Worm (Caenorhabditis elegans): ENCODE measurements around the gene str-3.

The str-3 gene

DNA sequence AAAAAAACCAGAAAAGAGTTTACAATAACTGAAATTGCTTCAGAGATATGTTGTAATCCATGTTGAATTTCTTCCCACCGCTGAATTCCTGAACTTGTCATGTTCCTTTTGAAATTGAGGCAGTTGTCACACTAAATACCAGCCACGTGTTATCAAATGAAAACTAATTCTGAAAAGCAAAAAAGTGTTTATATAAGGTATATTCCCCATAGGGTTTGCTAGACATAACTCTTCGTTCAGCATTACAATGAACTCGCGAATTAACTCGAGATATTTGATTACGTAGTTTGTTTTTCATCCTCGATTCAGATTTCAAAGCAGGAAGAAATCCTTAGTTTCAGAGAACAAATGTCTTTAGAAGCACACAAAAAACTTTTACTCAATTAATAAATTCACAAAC, at the start of gene str-3:
Gene str-3, minus strand, starts transcription at position 101 of the 400 bp plus-strand sequence.
- no peak for TF ChIP-seq unc-62 (GFP tag; optimal IDR thresholded peaks at IDR 0.05)

DNA sequence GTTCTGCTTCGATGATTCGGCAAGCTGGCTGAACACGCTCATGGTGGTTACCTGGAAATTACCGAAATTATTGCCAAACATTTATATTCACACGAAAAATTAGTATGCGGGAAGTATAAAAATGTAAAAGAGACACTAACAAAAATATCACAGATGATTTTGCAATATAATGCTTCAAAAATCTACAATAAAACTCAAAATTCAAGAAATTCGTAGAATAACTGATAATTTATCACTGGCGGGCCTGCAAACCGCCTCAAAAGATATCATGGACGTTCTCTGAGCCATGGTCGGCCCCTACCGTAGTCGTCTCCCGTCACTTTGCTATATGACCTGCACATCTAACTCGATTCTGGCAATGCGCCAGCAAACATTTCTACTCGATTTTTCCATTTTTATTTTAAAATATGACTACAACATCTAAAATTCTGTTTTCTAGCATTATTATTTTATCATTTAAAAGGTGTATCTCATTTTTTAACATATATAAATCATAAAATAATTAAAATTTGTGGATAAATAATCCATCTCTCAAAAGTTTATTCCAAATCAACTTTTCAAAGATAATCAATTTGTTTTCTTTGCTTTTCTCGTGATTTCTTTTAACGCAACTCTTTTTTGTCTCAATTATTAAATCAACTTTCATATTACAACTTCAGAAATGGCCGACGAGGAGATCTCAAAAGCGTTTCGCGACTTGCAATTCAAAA, 49.4 kb upstream of the str-3 start, which contains the start of the genes F01G4.6 and pfd-1:
Gene F01G4.6, minus strand, starts transcription at position 51 of the 710 bp plus-strand sequence.
Gene pfd-1, plus strand, starts transcription at position 660 of the 710 bp plus-strand sequence.
- TF ChIP-seq unc-62 (GFP tag; optimal IDR thresholded peaks at IDR 0.05): peak; percentile 13

DNA sequence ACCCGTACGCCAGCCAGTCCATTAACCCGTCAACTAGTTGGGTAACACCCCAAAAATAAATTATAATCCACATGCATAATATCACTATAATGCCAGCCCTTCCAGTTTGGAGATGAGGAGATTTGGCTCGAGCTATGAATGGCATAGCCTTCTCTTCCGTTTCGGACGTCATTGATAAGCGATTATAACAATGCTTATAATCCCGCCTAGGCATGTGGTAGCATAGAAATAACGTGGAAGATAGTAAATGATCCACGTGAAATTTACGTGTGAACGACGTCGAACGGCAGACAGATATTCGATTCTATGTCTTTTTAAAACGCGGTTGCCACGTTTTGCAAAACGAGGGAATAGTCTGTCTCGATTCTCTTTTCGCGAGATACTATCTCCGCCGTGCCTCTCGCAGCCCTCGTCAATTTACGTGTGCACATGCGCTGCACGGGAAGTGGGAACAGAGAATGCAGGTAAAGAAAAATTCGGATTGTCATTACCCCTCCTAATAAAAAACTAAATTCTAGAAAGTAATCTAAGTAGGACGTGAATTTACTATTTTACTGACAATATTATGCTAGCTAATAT, 48.7 kb upstream of the str-3 start:
- TF ChIP-seq unc-62 (GFP tag; optimal IDR thresholded peaks at IDR 0.05): no peak

DNA sequence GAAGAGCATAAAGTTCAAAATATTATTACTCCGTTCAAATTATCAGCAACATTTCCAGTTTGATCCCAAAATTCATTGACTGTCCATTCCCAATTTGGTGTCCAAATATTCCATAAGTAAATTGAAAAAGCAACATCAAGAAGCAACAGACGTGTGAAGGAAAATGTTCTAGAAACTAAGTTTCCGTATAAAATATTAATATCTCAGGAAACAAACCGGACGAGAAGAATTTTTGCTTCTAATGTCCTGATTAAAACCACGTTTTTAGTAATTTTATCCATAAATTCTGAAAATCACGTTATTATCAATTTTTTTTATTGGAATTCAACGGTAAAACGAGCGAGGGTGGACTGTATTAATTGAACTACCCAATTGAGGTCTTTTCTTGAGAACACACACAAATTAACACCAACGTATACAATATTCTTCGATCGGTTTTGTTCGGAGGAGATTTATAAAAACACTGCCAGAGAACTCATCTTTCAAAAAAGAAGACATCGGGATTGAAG, 46.8 kb upstream of the str-3 start, which contains the start of gene pigq-1:
Gene pigq-1, minus strand, starts transcription at position 286 of the 509 bp plus-strand sequence.
- TF ChIP-seq unc-62 (GFP tag; optimal IDR thresholded peaks at IDR 0.05): no peak

DNA sequence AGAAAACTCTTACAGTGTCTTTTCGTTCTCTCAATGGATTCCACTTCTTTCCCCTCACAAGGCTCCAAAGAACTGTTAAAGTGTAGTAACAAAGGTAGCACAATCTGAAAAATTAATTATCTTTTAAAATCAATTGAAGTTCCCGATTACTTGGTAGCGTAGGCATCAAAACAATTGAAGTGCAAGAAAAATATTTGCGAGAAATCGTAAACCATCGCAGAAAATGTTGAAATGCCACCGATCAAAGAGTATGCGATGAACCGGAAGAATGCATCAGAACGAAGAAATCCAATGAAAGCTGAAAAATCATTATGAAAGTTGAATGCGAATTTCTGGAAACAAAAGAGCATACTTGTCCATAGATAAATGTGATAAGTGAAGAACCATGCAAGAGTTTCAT, 46.3 kb upstream of the str-3 start:
- no peak for TF ChIP-seq unc-62 (GFP tag; optimal IDR thresholded peaks at IDR 0.05)

- no peak for TF ChIP-seq unc-62 (GFP tag; optimal IDR thresholded peaks at IDR 0.05)
Observed at ce11 chrIV:11145929-11146339, 45.8 kb upstream of the str-3 start.

ce11 chrIV:11143228-11143444, 43.0 kb upstream of the str-3 start, which contains the start of gene F01G4.4:
Gene F01G4.4 (plus strand): TSS chrIV:11143345.
- no peak for TF ChIP-seq unc-62 (GFP tag; optimal IDR thresholded peaks at IDR 0.05)

DNA sequence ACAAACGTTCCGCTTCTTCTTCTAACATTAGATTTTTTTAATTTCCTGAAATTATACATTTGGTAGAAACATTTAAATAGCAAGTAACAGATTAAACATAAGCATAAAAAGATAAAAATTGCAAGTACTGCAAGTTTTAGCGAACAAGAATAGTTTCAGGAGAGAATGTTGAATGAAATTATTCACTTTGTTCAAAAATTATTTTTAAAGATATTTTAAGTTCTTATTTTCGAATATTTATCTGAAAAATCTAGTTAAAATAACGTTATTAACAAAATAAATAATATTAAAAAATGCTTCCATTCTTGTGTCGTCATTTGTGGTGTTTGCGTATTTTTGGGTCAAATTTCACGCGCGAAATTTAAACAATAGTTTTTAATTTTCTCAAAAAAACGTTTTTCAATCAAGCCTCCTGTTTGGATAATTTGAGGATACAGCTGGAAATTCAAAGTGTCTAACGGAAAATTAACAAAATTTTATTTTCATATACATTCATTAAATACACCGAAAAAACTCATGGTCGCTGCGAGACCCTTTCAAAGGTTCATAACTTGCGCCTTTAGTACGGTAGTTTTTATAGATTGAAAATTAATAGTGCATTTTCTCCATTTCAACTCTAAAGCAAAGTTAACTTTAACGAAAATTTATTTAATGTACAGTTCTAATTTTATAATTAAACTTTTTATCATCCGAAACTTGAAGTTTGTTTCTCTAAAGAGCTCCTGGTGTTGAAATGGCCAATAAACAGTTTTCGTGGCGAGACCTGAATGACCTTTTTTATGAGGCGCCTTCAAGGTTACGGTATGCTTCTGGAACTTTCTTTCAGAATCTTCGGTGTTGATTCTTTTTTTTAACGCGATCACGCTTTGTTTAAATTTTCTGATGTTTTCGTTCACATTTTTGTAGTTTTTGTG, 42.4 kb upstream of the str-3 start, which contains the start of gene skih-2:
Gene skih-2, minus strand, starts transcription at position 51 of the 914 bp plus-strand sequence.
- TF ChIP-seq unc-62 (GFP tag; optimal IDR thresholded peaks at IDR 0.05): no peak

- no peak for TF ChIP-seq unc-62 (GFP tag; optimal IDR thresholded peaks at IDR 0.05)
Observed at ce11 chrIV:11131268-11131667, 31.1 kb upstream of the str-3 start, which contains the start of gene ard-1. Gene ard-1 (plus strand): TSS chrIV:11131279.

- TF ChIP-seq unc-62 (GFP tag; optimal IDR thresholded peaks at IDR 0.05): no peak
Observed at ce11 chrIV:11130774-11131173, 30.6 kb upstream of the str-3 start.

DNA sequence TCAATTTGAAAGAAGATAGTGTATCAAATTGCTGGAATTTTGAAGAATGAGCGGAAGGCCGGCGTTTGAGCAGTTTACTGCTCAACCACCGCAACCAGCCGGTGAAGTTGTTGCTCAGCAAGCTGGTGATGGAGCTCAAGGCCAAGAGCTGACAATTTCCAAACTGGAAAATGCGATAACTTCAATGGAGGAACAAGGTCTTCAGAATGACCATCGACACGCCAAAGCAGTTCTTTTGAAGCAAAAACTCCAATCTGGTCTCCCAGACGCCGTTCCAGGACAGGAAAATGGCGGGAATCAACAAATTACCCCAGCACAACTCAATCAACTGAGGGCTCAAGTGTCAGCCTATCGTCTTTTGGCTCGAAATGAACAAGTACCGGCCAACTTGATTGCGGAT, 25.9 kb upstream of the str-3 start:
- no peak for TF ChIP-seq unc-62 (GFP tag; optimal IDR thresholded peaks at IDR 0.05)

- no peak for TF ChIP-seq unc-62 (GFP tag; optimal IDR thresholded peaks at IDR 0.05)
Observed at ce11 chrIV:11126004-11126027, 25.6 kb upstream of the str-3 start, which contains the start of gene swsn-4. Gene swsn-4 (plus strand): TSS chrIV:11126024.

ce11 chrIV:11125604-11126003, 25.4 kb upstream of the str-3 start:
- TF ChIP-seq unc-62 (GFP tag; optimal IDR thresholded peaks at IDR 0.05): no peak

DNA sequence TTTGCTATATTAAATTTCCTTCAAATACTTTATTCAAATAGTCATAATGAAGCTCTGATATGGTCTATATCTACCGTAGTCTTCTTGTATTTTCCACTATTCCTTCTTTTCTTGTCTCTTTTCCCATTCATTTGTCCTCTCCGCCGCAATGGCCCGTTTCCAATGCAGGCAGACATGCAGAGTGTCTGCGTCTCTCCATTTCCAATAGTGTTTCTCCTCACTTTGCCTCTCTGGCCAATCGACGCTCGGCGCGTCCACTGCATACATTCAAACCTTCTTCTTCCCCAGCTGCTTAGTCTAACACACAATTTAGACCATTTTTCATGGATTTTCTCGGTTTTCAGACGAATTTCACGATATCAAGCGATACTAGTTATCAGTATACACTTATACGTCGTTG, 25.0 kb upstream of the str-3 start:
- TF ChIP-seq unc-62 (GFP tag; optimal IDR thresholded peaks at IDR 0.05): no peak

DNA sequence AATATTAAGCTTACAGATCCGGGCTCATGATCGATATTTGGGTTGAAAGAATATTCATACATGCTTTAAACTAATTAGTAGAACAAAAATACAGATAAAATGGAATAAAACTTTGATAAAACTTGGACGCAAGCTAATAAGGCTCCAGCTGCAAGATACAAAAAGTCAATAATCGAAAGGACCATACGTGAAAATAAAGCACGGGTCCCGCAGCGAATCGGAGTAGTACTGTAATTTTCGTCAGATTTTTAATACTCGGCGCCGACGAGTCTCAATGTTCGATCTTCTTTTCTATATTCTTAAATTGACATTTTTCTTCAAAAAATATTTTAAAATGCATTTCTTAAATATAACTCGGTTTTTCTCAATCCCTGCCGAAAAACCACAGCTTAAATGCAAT, 24.5 kb upstream of the str-3 start, which contains the start of gene spo-11:
Gene spo-11, minus strand, starts transcription at position 189 of the 400 bp plus-strand sequence.
- no peak for TF ChIP-seq unc-62 (GFP tag; optimal IDR thresholded peaks at IDR 0.05)

ce11 chrIV:11119972-11120562, 19.9 kb upstream of the str-3 start:
- TF ChIP-seq unc-62 (GFP tag; optimal IDR thresholded peaks at IDR 0.05): no peak

Data from whole organism, dauer.